Fruit fly (Drosophila melanogaster) whole organism, embryonic: Measurements from ENCODE around the gene Mf.

Experiments
- BEAF-32 ChIP-seq: fragments of 200-800 bp; sonication (Bioruptor generic); optimal IDR thresholded peaks from 3 replicates; lab custom pipeline; 2017; ENCODE audit warnings: missing biosample characterization, missing genetic modification characterization, mild to moderate bottlenecking, moderate library complexity, missing genetic modification reagents
- Blimp-1 ChIP-seq: fragments of 200-800 bp; sonication (Bioruptor generic); optimal IDR thresholded peaks from 3 replicates; lab custom pipeline; 2018; ENCODE audit warnings: missing biosample characterization, missing genetic modification characterization, mild to moderate bottlenecking, moderate library complexity, missing genetic modification reagents
- Bteb2 ChIP-seq: fragments of 200-800 bp; sonication (Bioruptor generic); optimal IDR thresholded peaks from 2 replicates; lab custom pipeline; 2016; ENCODE audit warnings: missing biosample characterization, missing genetic modification characterization
- CG1024 ChIP-seq: fragments of 200-800 bp; sonication (Bioruptor generic); IDR thresholded peaks from 2 replicates; pipeline ENCODE4 v1.3.6; 2022; ENCODE audit warnings: missing biosample characterization, missing genetic modification characterization
- CG10462 ChIP-seq: fragments of 200-800 bp; sonication (Bioruptor generic); optimal IDR thresholded peaks from 2 replicates; lab custom pipeline; 2016; ENCODE audit warnings: missing biosample characterization, missing genetic modification characterization
- CG10654 ChIP-seq: fragments of 200-800 bp; sonication (Bioruptor generic); optimal IDR thresholded peaks from 2 replicates; lab custom pipeline; 2016; ENCODE audit warnings: missing biosample characterization, missing genetic modification characterization
- CG10979 ChIP-seq: fragments of 200-800 bp; sonication (Bioruptor generic); optimal IDR thresholded peaks from 2 replicates; lab custom pipeline; 2018; ENCODE audit warnings: missing biosample characterization, mild to moderate bottlenecking, missing genetic modification characterization, moderate library complexity
- CG12219 ChIP-seq: fragments of 200-800 bp; sonication (Bioruptor generic); optimal IDR thresholded peaks from 3 replicates; lab custom pipeline; 2018; ENCODE audit warnings: missing biosample characterization, mild to moderate bottlenecking, missing genetic modification characterization
- CG12744 ChIP-seq: fragments of 200-800 bp; sonication (Bioruptor generic); optimal IDR thresholded peaks from 2 replicates; lab custom pipeline; 2016; ENCODE audit warnings: missing biosample characterization, missing genetic modification characterization
- CG13624 ChIP-seq: fragments of 200-800 bp; sonication (Bioruptor generic); optimal IDR thresholded peaks from 2 replicates; lab custom pipeline; 2016; ENCODE audit warnings: missing biosample characterization, missing genetic modification characterization
- CG14965 ChIP-seq: fragments of 200-800 bp; sonication (Bioruptor generic); optimal IDR thresholded peaks from 2 replicates; lab custom pipeline; 2016; ENCODE audit warnings: missing biosample characterization, missing genetic modification characterization, borderline replicate concordance
- CG15269 ChIP-seq: fragments of 200-800 bp; sonication (Bioruptor generic); optimal IDR thresholded peaks from 2 replicates; lab custom pipeline; 2018; ENCODE audit warnings: missing biosample characterization, mild to moderate bottlenecking, missing genetic modification characterization, moderate library complexity
- CG15601 ChIP-seq: fragments of 200-800 bp; sonication (Bioruptor generic); optimal IDR thresholded peaks from 3 replicates; lab custom pipeline; 2019; ENCODE audit warnings: missing biosample characterization, mild to moderate bottlenecking, missing genetic modification characterization, moderate library complexity
- CG16779 ChIP-seq: fragments of 200-800 bp; sonication (Bioruptor generic); IDR thresholded peaks from 2 replicates; pipeline ENCODE4 v1.3.6; 2022; ENCODE audit warnings: missing biosample characterization, missing genetic modification characterization
- CG17612 ChIP-seq: fragments of 200-800 bp; sonication (Bioruptor generic); IDR thresholded peaks from 2 replicates; pipeline ENCODE4 v1.3.6; 2022; ENCODE audit warnings: missing biosample characterization, missing genetic modification characterization
- CG1792 ChIP-seq: fragments of 200-800 bp; sonication (Bioruptor generic); optimal IDR thresholded peaks from 2 replicates; lab custom pipeline; 2016; ENCODE audit warnings: missing biosample characterization, missing genetic modification characterization
- CG2116 ChIP-seq: fragments of 200-800 bp; sonication (Bioruptor generic); optimal IDR thresholded peaks from 3 replicates; lab custom pipeline; 2018; ENCODE audit warnings: missing biosample characterization, mild to moderate bottlenecking, missing genetic modification characterization
- CG3838 ChIP-seq: fragments of 200-800 bp; sonication (Bioruptor generic); optimal IDR thresholded peaks from 3 replicates; lab custom pipeline; 2016; ENCODE audit warnings: missing biosample characterization, missing genetic modification characterization
- CG4404 ChIP-seq: fragments of 200-800 bp; sonication (Bioruptor generic); IDR thresholded peaks from 2 replicates; pipeline ENCODE4 v1.3.6; 2022; ENCODE audit warnings: missing biosample characterization, missing genetic modification characterization
- CG6254 ChIP-seq: fragments of 200-800 bp; sonication (Bioruptor generic); optimal IDR thresholded peaks from 3 replicates; lab custom pipeline; 2017; ENCODE audit warnings: mild to moderate bottlenecking, missing biosample characterization, missing genetic modification reagents, missing genetic modification characterization
- CG8359 ChIP-seq: fragments of 200-800 bp; sonication (Bioruptor generic); optimal IDR thresholded peaks from 2 replicates; lab custom pipeline; 2017; ENCODE audit warnings: missing biosample characterization, mild to moderate bottlenecking, missing genetic modification characterization, borderline replicate concordance
- Camta ChIP-seq: fragments of 200-800 bp; sonication (Bioruptor generic); optimal IDR thresholded peaks from 2 replicates; lab custom pipeline; 2016; ENCODE audit warnings: missing biosample characterization, missing genetic modification characterization
- Max ChIP-seq: fragments of 200-800 bp; sonication (Bioruptor generic); optimal IDR thresholded peaks from 2 replicates; lab custom pipeline; 2016; ENCODE audit warnings: missing biosample characterization, mild to moderate bottlenecking, missing genetic modification characterization
- Mrtf ChIP-seq: fragments of 200-800 bp; sonication (Bioruptor generic); IDR thresholded peaks from 3 replicates; pipeline ENCODE4 v1.3.6; 2022; ENCODE audit warnings: missing biosample characterization, missing genetic modification characterization
- Neu2 ChIP-seq: fragments of 200-800 bp; sonication (Bioruptor generic); optimal IDR thresholded peaks from 3 replicates; lab custom pipeline; 2016; ENCODE audit warnings: missing biosample characterization, missing genetic modification characterization, borderline replicate concordance
- Trl ChIP-seq, 3 experiments: fragments of >200 bp in 2 of 3; fragments of 200-800 bp in 1 of 3; sonication (Bioruptor generic) in 1 of 3; optimal IDR thresholded peaks; 2 replicates in 1 of 3; 3 replicates in 2 of 3; lab custom pipeline; 2016 to 2017; ENCODE audit warnings: missing biosample characterization in 1 of 3, missing genetic modification characterization in 1 of 3
- Xrp1 ChIP-seq: fragments of 200-800 bp; sonication (Bioruptor generic); IDR thresholded peaks from 2 replicates; pipeline ENCODE4 v1.3.6; 2022; ENCODE audit warnings: missing biosample characterization, missing genetic modification characterization
- YL-1 ChIP-seq: fragments of 200-800 bp; sonication (Bioruptor generic); optimal IDR thresholded peaks from 3 replicates; lab custom pipeline; 2017; ENCODE audit warnings: missing biosample characterization, mild to moderate bottlenecking, missing genetic modification characterization
- ab ChIP-seq: fragments of 200-800 bp; sonication (Bioruptor generic); optimal IDR thresholded peaks from 2 replicates; lab custom pipeline; 2016; ENCODE audit warnings: missing biosample characterization, missing genetic modification characterization
- az2 ChIP-seq: fragments of 200-800 bp; sonication (Bioruptor generic); optimal IDR thresholded peaks from 3 replicates; lab custom pipeline; 2016; ENCODE audit warnings: missing biosample characterization, missing genetic modification characterization
- bowl ChIP-seq: fragments of 200-800 bp; sonication (Bioruptor generic); IDR thresholded peaks from 2 replicates; pipeline ENCODE4 v1.3.6; 2022; ENCODE audit warnings: missing biosample characterization, missing genetic modification characterization
- bsh ChIP-seq, 2 experiments: fragments of 200-800 bp; sonication (Bioruptor generic); optimal IDR thresholded peaks; 2 replicates each; lab custom pipeline; 2017 to 2018; ENCODE audit warnings: mild to moderate bottlenecking in 2 of 2, missing biosample characterization in 2 of 2, missing genetic modification characterization in 2 of 2, moderate library complexity in 1 of 2
- cg ChIP-seq: fragments of 200-800 bp; sonication (Bioruptor generic); optimal IDR thresholded peaks from 3 replicates; lab custom pipeline; 2019; ENCODE audit warnings: missing biosample characterization, mild to moderate bottlenecking, missing genetic modification characterization, moderate library complexity
- emc ChIP-seq: fragments of 200-800 bp; sonication (Bioruptor generic); optimal IDR thresholded peaks from 2 replicates; lab custom pipeline; 2016; ENCODE audit warnings: missing biosample characterization, missing genetic modification characterization
- ems ChIP-seq: fragments of 200-800 bp; sonication (Bioruptor generic); optimal IDR thresholded peaks from 3 replicates; lab custom pipeline; 2016; ENCODE audit warnings: missing biosample characterization, missing genetic modification characterization
- fd64A ChIP-seq: fragments of 200-800 bp; sonication (Bioruptor generic); optimal IDR thresholded peaks from 3 replicates; lab custom pipeline; 2018; ENCODE audit warnings: missing biosample characterization, mild to moderate bottlenecking, missing genetic modification characterization
- fru ChIP-seq: fragments of >200 bp; optimal IDR thresholded peaks from 2 replicates; lab custom pipeline; 2017
- maf-S ChIP-seq: fragments of 200-800 bp; sonication (Bioruptor generic); optimal IDR thresholded peaks from 2 replicates; lab custom pipeline; 2016; ENCODE audit warnings: missing biosample characterization, missing genetic modification characterization
- nmo ChIP-seq: fragments of 200-800 bp; sonication (Bioruptor generic); optimal IDR thresholded peaks from 2 replicates; lab custom pipeline; 2018; ENCODE audit warnings: missing biosample characterization, mild to moderate bottlenecking, missing genetic modification characterization, moderate library complexity
- phol ChIP-seq: fragments of 200-800 bp; sonication (Bioruptor generic); optimal IDR thresholded peaks from 3 replicates; lab custom pipeline; 2018; ENCODE audit warnings: missing biosample characterization, mild to moderate bottlenecking, missing genetic modification characterization, moderate library complexity
- seq ChIP-seq: fragments of 200-800 bp; sonication (Bioruptor generic); IDR thresholded peaks from 2 replicates; pipeline ENCODE4 v1.3.6; 2022; ENCODE audit warnings: missing biosample characterization, missing genetic modification characterization
- sqz ChIP-seq: fragments of 200-800 bp; sonication (Bioruptor generic); optimal IDR thresholded peaks from 3 replicates; lab custom pipeline; 2018; ENCODE audit warnings: missing biosample characterization, mild to moderate bottlenecking, missing genetic modification characterization
- wdn ChIP-seq: fragments of 200-800 bp; sonication (Bioruptor generic); IDR thresholded peaks from 2 replicates; pipeline ENCODE4 v1.3.6; 2022; ENCODE audit warnings: missing biosample characterization, missing genetic modification characterization
- z ChIP-seq: fragments of 200-800 bp; sonication (Bioruptor generic); IDR thresholded peaks from 3 replicates; pipeline ENCODE4 v1.3.6; 2022; ENCODE audit warnings: missing biosample characterization, missing genetic modification characterization

Gene Mf

dm6 chr3R:15208712-15209499 is 27.6 kb upstream of the Mf start, which contains the start of the genes Spn88Eb and Mau2 (continued):
- TF ChIP-seq wdn (GFP tag; lab: Robert Waterston, UW), result peak; percentile 76
- TF ChIP-seq CG12744, result no peak
- TF ChIP-seq ab (GFP tag; lab: Kevin White, UChicago), result no peak
- TF ChIP-seq CG1792 (GFP tag; lab: Kevin White, UChicago), result no peak
- TF ChIP-seq bowl (GFP tag; lab: Robert Waterston, UW), result no peak
- peak; percentile 43 for TF ChIP-seq CG10979 (tag; lab: Kevin White, UChicago)
- TF ChIP-seq CG17612 (GFP tag; lab: Robert Waterston, UW), result peak; percentile 53; the same call in 1 of the 2 replicates
- no peak for TF ChIP-seq CG12219 (GFP tag; lab: Kevin White, UChicago)
- peak; percentile 64 for TF ChIP-seq phol (tag; lab: Kevin White, UChicago)
- peak; percentile 42 for TF ChIP-seq Max
- TF ChIP-seq Xrp1, result peak; percentile 78
- TF ChIP-seq nmo (GFP tag; lab: Kevin White, UChicago), result peak; percentile 62
- no peak for TF ChIP-seq fd64A (GFP tag; lab: Kevin White, UChicago)
- no peak for TF ChIP-seq CG6254 (GFP tag; lab: Kevin White, UChicago)
- no peak for TF ChIP-seq Neu2 (GFP tag; lab: Kevin White, UChicago)
- TF ChIP-seq CG10462 (GFP tag; lab: Kevin White, UChicago), result no peak
- peak; percentile 59 for TF ChIP-seq CG4404 (GFP tag; lab: Robert Waterston, UW)
- TF ChIP-seq YL-1 (GFP tag; lab: Kevin White, UChicago), result peak; percentile 67
- TF ChIP-seq Bteb2, result peak; percentile 21
- peak; percentile 53 for TF ChIP-seq maf-S (GFP tag; lab: Kevin White, UChicago)
- TF ChIP-seq CG15269 (tag; lab: Kevin White, UChicago), result no peak
- TF ChIP-seq Mrtf (GFP tag; lab: Robert Waterston, UW), result peak; percentile 69; the same call in 2 of the 3 replicates
- TF ChIP-seq CG8359 (GFP tag; lab: Kevin White, UChicago), result no peak
- TF ChIP-seq CG3838 (GFP tag; lab: Kevin White, UChicago), result no peak
- TF ChIP-seq CG14965 (GFP tag; lab: Kevin White, UChicago), result no peak
- peak; percentile 34 for TF ChIP-seq CG10654 (GFP tag; lab: Kevin White, UChicago)
- peak in 1 of 2 experiments; percentile 46 for TF ChIP-seq bsh (GFP tag; optimal IDR thresholded peaks at IDR 0.05; lab: Kevin White, UChicago)
- no peak for TF ChIP-seq emc (GFP tag; lab: Kevin White, UChicago)
- peak; percentile 96 for TF ChIP-seq CG15601 (tag; lab: Kevin White, UChicago)
- TF ChIP-seq BEAF-32 (GFP tag; lab: Kevin White, UChicago), result peak; percentile 82
- peak; percentile 30 for TF ChIP-seq CG13624 (GFP tag; lab: Kevin White, UChicago)
- TF ChIP-seq az2 (GFP tag; lab: Kevin White, UChicago), result peak; percentile 60
- TF ChIP-seq cg (GFP tag; lab: Kevin White, UChicago), result no peak
- no peak for TF ChIP-seq Trl (optimal IDR thresholded peaks at IDR 0.05; lab: Kevin White, UChicago)
- peak; percentile 70 for TF ChIP-seq Trl (GFP tag; optimal IDR thresholded peaks at IDR 0.05; lab: Kevin White, UChicago)
- no peak for TF ChIP-seq sqz
- TF ChIP-seq CG2116 (GFP tag; lab: Kevin White, UChicago), result peak; percentile 58
- TF ChIP-seq fru (lab: Kevin White, UChicago), result no peak
- TF ChIP-seq Camta (GFP tag; lab: Kevin White, UChicago), result peak; percentile 36
- peak; percentile 60 for TF ChIP-seq CG1024 (GFP tag; lab: Robert Waterston, UW)
- TF ChIP-seq z (GFP tag; lab: Robert Waterston, UW), result no peak
- 0 out of 2 replicates have a peak, but pooled peaks have one; percentile 38 for TF ChIP-seq CG16779 (GFP tag; lab: Robert Waterston, UW)
- no peak for TF ChIP-seq Blimp-1
- peak; percentile 61 for TF ChIP-seq ems (GFP tag; lab: Kevin White, UChicago)
- no peak for TF ChIP-seq seq (GFP tag; lab: Robert Waterston, UW)
